Worm (Caenorhabditis elegans): ENCODE measurements around the gene selt-1.2.

ce11 chrV:10758658-10759057, 11.5 kb upstream of the selt-1.2 start, which contains the start of gene F28H7.8:
- TF ChIP-seq pqm-1 (tag; optimal IDR thresholded peaks at IDR 0.05) (no peak), unc-55 (GFP tag; optimal IDR thresholded peaks at IDR 0.05) (no peak), unc-86 (tag; optimal IDR thresholded peaks at IDR 0.05) (no peak), elt-2 (tag; optimal IDR thresholded peaks at IDR 0.05) (no peak), lin-11 (tag; optimal IDR thresholded peaks at IDR 0.05) (no peak)

All from whole organism, late embryonic.